Worm (Caenorhabditis elegans) whole organism, L3 larva: ENCODE data around the gene ubc-22.
A peak's percentile ranks its signal among the peaks of the same experiment; 100 is the strongest.

Experiments used
- R02D3.7 ChIP-seq: fragments of 150-350 bp; optimal IDR thresholded peaks from 2 replicates; lab custom pipeline; 2014; ENCODE audit warnings: missing biosample characterization, missing genetic modification characterization
- ZK546.5 ChIP-seq: sonication (generic microtip); optimal IDR thresholded peaks from 2 replicates; lab custom pipeline; 2017; ENCODE audit warnings: missing biosample characterization, missing genetic modification characterization
- aly-2 ChIP-seq: fragments of 150-350 bp; optimal IDR thresholded peaks from 2 replicates; lab custom pipeline; 2014; ENCODE audit warnings: missing biosample characterization, missing genetic modification characterization
- ama-1 ChIP-seq: fragments of 150-350 bp; optimal IDR thresholded peaks from 2 replicates; lab custom pipeline; 2018
- ceh-16 ChIP-seq: sonication (generic microtip); optimal IDR thresholded peaks from 2 replicates; lab custom pipeline; 2017; ENCODE audit warnings: missing biosample characterization, missing genetic modification characterization
- ceh-28 ChIP-seq: fragments of 150-350 bp; optimal IDR thresholded peaks from 2 replicates; lab custom pipeline; 2014; ENCODE audit warnings: missing biosample characterization, missing genetic modification reagents, missing genetic modification characterization
- ceh-9 ChIP-seq: sonication (generic microtip); optimal IDR thresholded peaks from 2 replicates; lab custom pipeline; 2018; ENCODE audit warnings: missing biosample characterization, missing genetic modification characterization
- daf-12 ChIP-seq: fragments of 150-350 bp; optimal IDR thresholded peaks from 2 replicates; lab custom pipeline; 2014; ENCODE audit warnings: missing biosample characterization, missing genetic modification reagents, missing genetic modification characterization
- egl-27 ChIP-seq: sonication (generic microtip); optimal IDR thresholded peaks from 4 replicates; lab custom pipeline; 2017; ENCODE audit warnings: missing biosample characterization, missing genetic modification reagents, missing genetic modification characterization
- egl-5 ChIP-seq: fragments of 150-350 bp; optimal IDR thresholded peaks from 2 replicates; lab custom pipeline; 2017; ENCODE audit warnings: missing biosample characterization, missing genetic modification reagents, missing genetic modification characterization, inconsistent platforms
- elt-1 ChIP-seq: fragments of 150-350 bp; optimal IDR thresholded peaks from 2 replicates; lab custom pipeline; 2014; ENCODE audit warnings: missing biosample characterization, missing genetic modification characterization
- elt-2 ChIP-seq: sonication (generic microtip); optimal IDR thresholded peaks from 2 replicates; lab custom pipeline; 2016; ENCODE audit warnings: missing genetic modification reagents, mild to moderate bottlenecking, missing genetic modification characterization, missing compliant biosample characterization
- elt-3 ChIP-seq, 3 experiments: fragments of 150-350 bp in 1 of 3; sonication (generic microtip) in 2 of 3; optimal IDR thresholded peaks; 2 replicates in 2 of 3; 4 replicates in 1 of 3; lab custom pipeline; 2014 to 2017; ENCODE audit warnings: missing biosample characterization in 3 of 3, missing genetic modification characterization in 3 of 3
- eor-1 ChIP-seq, 2 experiments: fragments of 150-350 bp; optimal IDR thresholded peaks; 2 replicates each; lab custom pipeline; 2014 to 2018; ENCODE audit warnings: missing biosample characterization in 2 of 2, missing genetic modification characterization in 2 of 2
- fkh-10 ChIP-seq: sonication (generic microtip); optimal IDR thresholded peaks from 2 replicates; lab custom pipeline; 2017; ENCODE audit warnings: missing biosample characterization, missing genetic modification reagents, missing genetic modification characterization
- fkh-2 ChIP-seq: fragments of 150-350 bp; optimal IDR thresholded peaks from 2 replicates; lab custom pipeline; 2014; ENCODE audit warnings: missing biosample characterization, missing genetic modification reagents, missing genetic modification characterization
- fos-1 ChIP-seq: fragments of 150-350 bp; optimal IDR thresholded peaks from 2 replicates; lab custom pipeline; 2014; ENCODE audit warnings: missing biosample characterization, missing genetic modification characterization
- hmg-11 ChIP-seq: sonication (generic microtip); optimal IDR thresholded peaks from 2 replicates; lab custom pipeline; 2016; ENCODE audit warnings: missing genetic modification characterization, missing compliant biosample characterization
- jun-1 ChIP-seq: fragments of 150-350 bp; optimal IDR thresholded peaks from 2 replicates; lab custom pipeline; 2014; ENCODE audit warnings: missing biosample characterization, missing genetic modification reagents, missing genetic modification characterization
- lin-39 ChIP-seq: fragments of 150-350 bp; optimal IDR thresholded peaks from 2 replicates; lab custom pipeline; 2018; ENCODE audit warnings: missing biosample characterization, missing genetic modification reagents, missing genetic modification characterization
- lsy-12 ChIP-seq: sonication (generic microtip); optimal IDR thresholded peaks from 2 replicates; lab custom pipeline; 2016; ENCODE audit warnings: mild to moderate bottlenecking, missing genetic modification characterization, missing compliant biosample characterization
- mdl-1 ChIP-seq: fragments of 150-350 bp; optimal IDR thresholded peaks from 2 replicates; lab custom pipeline; 2014; ENCODE audit warnings: missing biosample characterization, missing genetic modification characterization
- mml-1 ChIP-seq: fragments of 150-350 bp; sonication (generic microtip); optimal IDR thresholded peaks from 3 replicates; lab custom pipeline; 2014; ENCODE audit warnings: missing biosample characterization, missing genetic modification characterization
- nfya-1 ChIP-seq: sonication (generic microtip); optimal IDR thresholded peaks from 2 replicates; lab custom pipeline; 2017; ENCODE audit warnings: missing genetic modification characterization, mild to moderate bottlenecking, missing compliant biosample characterization, antibody characterized with exemption, moderate library complexity; ENCODE audit not compliant: insufficient read depth
- nhr-11 ChIP-seq: fragments of 150-350 bp; optimal IDR thresholded peaks from 2 replicates; lab custom pipeline; 2014; ENCODE audit warnings: missing biosample characterization, missing genetic modification characterization
- nhr-12 ChIP-seq: fragments of 150-350 bp; optimal IDR thresholded peaks from 2 replicates; lab custom pipeline; 2014; ENCODE audit warnings: missing biosample characterization, missing genetic modification characterization
- nhr-23 ChIP-seq: fragments of 150-350 bp; optimal IDR thresholded peaks from 2 replicates; lab custom pipeline; 2014; ENCODE audit warnings: missing biosample characterization, missing genetic modification reagents, missing genetic modification characterization
- nhr-237 ChIP-seq: fragments of 150-350 bp; optimal IDR thresholded peaks from 2 replicates; lab custom pipeline; 2014; ENCODE audit warnings: missing biosample characterization, missing genetic modification characterization
- nhr-25 ChIP-seq: sonication (generic microtip); optimal IDR thresholded peaks from 2 replicates; lab custom pipeline; 2017; ENCODE audit warnings: missing biosample characterization, missing genetic modification characterization
- nhr-28 ChIP-seq: fragments of 150-350 bp; optimal IDR thresholded peaks from 2 replicates; lab custom pipeline; 2014; ENCODE audit warnings: missing biosample characterization, missing genetic modification characterization
- nhr-43 ChIP-seq: sonication (generic microtip); optimal IDR thresholded peaks from 2 replicates; lab custom pipeline; 2016; ENCODE audit warnings: mild to moderate bottlenecking, missing genetic modification characterization, missing compliant biosample characterization; ENCODE audit not compliant: poor library complexity, severe bottlenecking
- nhr-67 ChIP-seq: fragments of 150-350 bp; optimal IDR thresholded peaks from 2 replicates; lab custom pipeline; 2014; ENCODE audit warnings: missing biosample characterization, missing genetic modification characterization
- nhr-76 ChIP-seq: fragments of 150-350 bp; sonication (generic microtip); optimal IDR thresholded peaks from 5 replicates; lab custom pipeline; 2014; ENCODE audit warnings: missing biosample characterization, missing genetic modification characterization
- nhr-77 ChIP-seq: fragments of 150-350 bp; optimal IDR thresholded peaks from 2 replicates; lab custom pipeline; 2014; ENCODE audit warnings: missing biosample characterization, missing genetic modification characterization
- pha-4 ChIP-seq: fragments of 150-350 bp; optimal IDR thresholded peaks from 2 replicates; lab custom pipeline; 2014; ENCODE audit warnings: missing biosample characterization, missing genetic modification reagents, missing genetic modification characterization
- pqm-1 ChIP-seq: fragments of 150-350 bp; optimal IDR thresholded peaks from 2 replicates; lab custom pipeline; 2017; ENCODE audit warnings: missing biosample characterization, missing genetic modification characterization, inconsistent platforms
- sea-2 ChIP-seq: fragments of 150-350 bp; sonication (generic microtip); optimal IDR thresholded peaks from 4 replicates; lab custom pipeline; 2014; ENCODE audit warnings: missing biosample characterization, missing genetic modification reagents, missing genetic modification characterization
- skn-1 ChIP-seq: fragments of 150-350 bp; optimal IDR thresholded peaks from 2 replicates; lab custom pipeline; 2014; ENCODE audit warnings: missing biosample characterization, missing genetic modification characterization
- tbx-2 ChIP-seq: sonication (generic microtip); optimal IDR thresholded peaks from 2 replicates; lab custom pipeline; 2016; ENCODE audit warnings: mild to moderate bottlenecking, missing genetic modification characterization, missing compliant biosample characterization
- unc-39 ChIP-seq: sonication (generic microtip); optimal IDR thresholded peaks from 4 replicates; lab custom pipeline; 2017; ENCODE audit warnings: missing biosample characterization, missing genetic modification characterization
- unc-62 ChIP-seq: fragments of 150-350 bp; sonication (generic microtip); optimal IDR thresholded peaks from 4 replicates; lab custom pipeline; 2014; ENCODE audit warnings: missing biosample characterization, missing genetic modification reagents, missing genetic modification characterization
- ztf-11 ChIP-seq: fragments of 150-350 bp; optimal IDR thresholded peaks from 2 replicates; lab custom pipeline; 2014; ENCODE audit warnings: missing biosample characterization, missing genetic modification characterization
- ztf-4 ChIP-seq: fragments of 150-350 bp; optimal IDR thresholded peaks from 2 replicates; lab custom pipeline; 2014; ENCODE audit warnings: missing biosample characterization, missing genetic modification characterization

Gene ubc-22

DNA sequence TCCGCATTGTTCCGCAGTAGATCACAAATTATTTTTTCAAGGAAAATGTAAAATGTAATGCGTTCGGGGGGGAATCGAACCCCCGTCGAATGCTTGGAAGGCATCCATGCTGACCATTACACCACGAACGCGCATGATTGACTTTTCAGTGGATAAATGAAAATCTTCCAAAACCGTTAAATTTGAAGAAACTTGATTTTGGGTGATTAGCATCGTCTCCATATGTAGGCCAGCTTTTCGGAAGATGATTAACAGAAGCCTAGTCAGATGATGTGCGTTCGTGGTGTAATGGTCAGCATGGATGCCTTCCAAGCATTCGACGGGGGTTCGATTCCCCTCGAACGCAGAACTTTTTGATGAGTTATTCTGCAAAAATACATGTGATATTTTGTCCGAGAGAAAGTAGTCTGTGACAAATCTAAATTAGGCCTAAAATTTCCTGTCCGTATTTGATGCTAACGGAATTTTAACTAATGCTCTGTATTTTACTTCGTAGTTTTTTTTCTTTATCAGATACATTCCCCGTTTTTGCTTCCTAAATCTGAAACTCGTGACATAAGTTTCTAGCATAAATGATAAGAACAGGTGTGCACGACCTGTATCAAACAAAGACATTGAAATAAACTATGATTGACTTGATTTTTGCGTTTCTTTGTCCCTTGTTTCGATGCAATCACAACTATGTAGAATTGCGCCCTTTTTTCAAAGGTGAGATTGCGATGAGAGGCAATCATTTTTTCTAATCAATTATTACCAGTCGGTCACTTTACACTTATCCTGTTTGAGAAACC is 22.3 kb downstream of the ubc-22 start, which contains the start of gene C28G1.10:
TSS of gene C28G1.10 (plus strand) at position 676 of the 791 bp plus-strand sequence.
- TF ChIP-seq nhr-43 (tag; lab: Kevin White, UChicago) (peak; percentile 73), pha-4 (tag; lab: Kevin White, UChicago) (peak; percentile 6), elt-2 (peak; percentile 85), pqm-1 (tag; lab: Kevin White, UChicago) (peak; percentile 84), nhr-25 (tag; lab: Kevin White, UChicago) (peak; percentile 46), R02D3.7 (no peak)

DNA sequence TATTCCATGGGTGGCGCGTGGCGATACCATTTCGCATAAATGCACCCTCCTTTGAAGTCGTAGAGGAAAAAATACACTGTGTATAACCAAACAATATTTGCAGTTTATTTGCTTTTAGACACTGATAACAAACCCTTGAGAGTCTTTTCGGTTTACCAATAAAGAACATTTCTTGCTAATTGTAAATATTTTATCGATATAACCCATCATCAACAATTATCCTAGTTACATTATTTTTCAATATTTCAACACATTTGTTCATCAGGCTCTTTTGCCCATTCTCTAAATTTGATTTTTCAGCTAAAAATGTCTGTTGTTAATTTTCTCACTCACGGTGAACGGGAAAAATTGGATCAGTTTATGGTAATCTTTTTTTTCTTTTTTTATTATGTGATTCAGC is 25.0 kb downstream of the ubc-22 start, which contains the start of gene ubc-23:
TSS of gene ubc-23 (plus strand) at position 301 of the 400 bp plus-strand sequence.
- no peak for TF ChIP-seq nhr-12
- no peak for TF ChIP-seq sea-2 (GFP tag; lab: Kevin White, UChicago)
- no peak for TF ChIP-seq mdl-1 (tag; lab: Kevin White, UChicago)
- TF ChIP-seq ceh-16 (tag; lab: Kevin White, UChicago): no peak
- peak; percentile 1 for TF ChIP-seq pha-4 (tag; lab: Kevin White, UChicago)
- TF ChIP-seq lin-39: no peak
- TF ChIP-seq mml-1 (tag; lab: Kevin White, UChicago): no peak

DNA sequence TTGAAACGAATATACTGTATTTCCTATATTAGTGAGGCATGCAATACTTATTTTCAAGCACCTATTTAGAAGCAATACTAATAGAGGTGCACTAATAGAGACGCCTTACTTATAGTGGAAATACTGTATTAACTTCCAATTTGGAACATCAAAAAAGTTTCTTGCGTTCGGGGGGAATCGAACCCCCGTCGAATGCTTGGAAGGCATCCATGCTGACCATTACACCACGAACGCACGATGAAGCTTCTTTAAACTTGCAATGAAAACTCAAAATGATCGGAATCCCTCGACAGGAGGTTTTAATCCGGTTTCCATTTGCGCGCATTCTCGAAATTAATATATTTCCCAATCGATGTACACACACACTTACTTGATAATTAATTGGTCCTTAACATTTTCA is 30.8 kb downstream of the ubc-22 start:
- TF ChIP-seq nfya-1 (tag; lab: Kevin White, UChicago) (peak; percentile 6), nhr-43 (tag; lab: Kevin White, UChicago) (peak; percentile 18), ceh-16 (tag; lab: Kevin White, UChicago) (no peak)

DNA sequence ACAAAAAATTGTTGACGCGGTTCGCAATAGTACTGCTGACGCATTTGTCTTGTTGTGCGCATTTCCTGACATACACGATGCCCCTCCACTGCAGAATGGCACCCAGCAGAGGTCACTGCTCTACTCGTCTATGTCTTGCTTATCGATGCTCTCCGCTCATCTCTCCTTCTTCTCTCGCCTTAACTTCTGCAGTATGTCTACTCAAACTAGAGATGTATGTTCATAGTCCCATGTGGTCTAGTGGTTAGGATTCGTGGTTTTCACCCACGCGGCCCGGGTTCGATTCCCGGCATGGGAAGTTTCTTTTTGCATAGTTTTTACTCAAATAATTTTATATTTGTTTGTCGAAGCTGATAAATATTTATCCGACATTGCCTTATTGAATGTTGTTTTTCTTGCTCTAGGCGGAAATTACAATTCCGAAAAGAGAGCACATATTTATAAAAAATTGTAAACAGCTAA is 33.0 kb downstream of the ubc-22 start, which contains the start of gene C28G1.2:
TSS of gene C28G1.2 (plus strand) at position 130 of the 462 bp plus-strand sequence.
- TF ChIP-seq pha-4 (tag; lab: Kevin White, UChicago): peak; percentile 89
- peak; percentile 74 for TF ChIP-seq nhr-77 (tag; lab: Kevin White, UChicago)
- no peak for TF ChIP-seq nhr-12
- TF ChIP-seq egl-27: peak; percentile 88
- peak; percentile 95 for TF ChIP-seq nhr-43 (tag; lab: Kevin White, UChicago)
- TF ChIP-seq ceh-28 (tag; lab: Kevin White, UChicago): peak; percentile 93
- no peak for TF ChIP-seq eor-1 (tag; optimal IDR thresholded peaks at IDR 0.05; lab: Kevin White, UChicago)
- no peak for TF ChIP-seq fkh-10 (GFP tag; lab: Kevin White, UChicago)
- no peak for TF ChIP-seq nhr-67 (tag; lab: Kevin White, UChicago)
- TF ChIP-seq jun-1: peak; percentile 93
- no peak for TF ChIP-seq ZK546.5 (tag; lab: Kevin White, UChicago)
- no peak for TF ChIP-seq fkh-2 (tag; lab: Kevin White, UChicago)
- no peak for TF ChIP-seq ama-1 (lab: Kevin White, UChicago)
- TF ChIP-seq elt-3 (tag; optimal IDR thresholded peaks at IDR 0.05; lab: Kevin White, UChicago): peak in 1 of 3 experiments; percentile 69
- TF ChIP-seq R02D3.7: peak; percentile 78
- TF ChIP-seq elt-1 (tag; lab: Kevin White, UChicago): peak; percentile 33
- TF ChIP-seq daf-12 (tag; lab: Kevin White, UChicago): no peak
- TF ChIP-seq skn-1 (tag; lab: Kevin White, UChicago): peak; percentile 85
- TF ChIP-seq hmg-11 (tag; lab: Kevin White, UChicago): peak; percentile 100
- TF ChIP-seq nfya-1 (tag; lab: Kevin White, UChicago): peak; percentile 80
- peak; percentile 68 for TF ChIP-seq nhr-11 (tag; lab: Kevin White, UChicago)
- TF ChIP-seq fos-1 (tag; lab: Kevin White, UChicago): no peak
- TF ChIP-seq ztf-11 (tag; lab: Kevin White, UChicago): no peak
- peak; percentile 40 for TF ChIP-seq elt-2
- peak; percentile 94 for TF ChIP-seq lsy-12
- no peak for TF ChIP-seq aly-2 (tag; lab: Kevin White, UChicago)
- peak; percentile 82 for TF ChIP-seq nhr-25 (tag; lab: Kevin White, UChicago)
- peak; percentile 22 for TF ChIP-seq ceh-16 (tag; lab: Kevin White, UChicago)
- TF ChIP-seq nhr-23 (tag; lab: Kevin White, UChicago): peak; percentile 94
- TF ChIP-seq nhr-28 (tag; lab: Kevin White, UChicago): no peak
- no peak for TF ChIP-seq nhr-237 (tag; lab: Kevin White, UChicago)
- peak; percentile 67 for TF ChIP-seq mdl-1 (tag; lab: Kevin White, UChicago)
- no peak for TF ChIP-seq ceh-9 (tag; lab: Kevin White, UChicago)
- peak; percentile 77 for TF ChIP-seq egl-5 (tag; lab: Kevin White, UChicago)
- peak; percentile 87 for TF ChIP-seq lin-39
- peak; percentile 73 for TF ChIP-seq nhr-76 (tag; lab: Kevin White, UChicago)
- TF ChIP-seq unc-62 (GFP tag; lab: Kevin White, UChicago): peak; percentile 82
- TF ChIP-seq ztf-4 (tag; lab: Kevin White, UChicago): peak; percentile 5
- TF ChIP-seq unc-39 (tag; lab: Kevin White, UChicago): no peak
- TF ChIP-seq sea-2 (GFP tag; lab: Kevin White, UChicago): peak; percentile 87
- TF ChIP-seq tbx-2: peak; percentile 94
- no peak for TF ChIP-seq mml-1 (tag; lab: Kevin White, UChicago)
